Fruit fly (Drosophila melanogaster): ENCODE measurements around the gene CrebA.

DNA sequence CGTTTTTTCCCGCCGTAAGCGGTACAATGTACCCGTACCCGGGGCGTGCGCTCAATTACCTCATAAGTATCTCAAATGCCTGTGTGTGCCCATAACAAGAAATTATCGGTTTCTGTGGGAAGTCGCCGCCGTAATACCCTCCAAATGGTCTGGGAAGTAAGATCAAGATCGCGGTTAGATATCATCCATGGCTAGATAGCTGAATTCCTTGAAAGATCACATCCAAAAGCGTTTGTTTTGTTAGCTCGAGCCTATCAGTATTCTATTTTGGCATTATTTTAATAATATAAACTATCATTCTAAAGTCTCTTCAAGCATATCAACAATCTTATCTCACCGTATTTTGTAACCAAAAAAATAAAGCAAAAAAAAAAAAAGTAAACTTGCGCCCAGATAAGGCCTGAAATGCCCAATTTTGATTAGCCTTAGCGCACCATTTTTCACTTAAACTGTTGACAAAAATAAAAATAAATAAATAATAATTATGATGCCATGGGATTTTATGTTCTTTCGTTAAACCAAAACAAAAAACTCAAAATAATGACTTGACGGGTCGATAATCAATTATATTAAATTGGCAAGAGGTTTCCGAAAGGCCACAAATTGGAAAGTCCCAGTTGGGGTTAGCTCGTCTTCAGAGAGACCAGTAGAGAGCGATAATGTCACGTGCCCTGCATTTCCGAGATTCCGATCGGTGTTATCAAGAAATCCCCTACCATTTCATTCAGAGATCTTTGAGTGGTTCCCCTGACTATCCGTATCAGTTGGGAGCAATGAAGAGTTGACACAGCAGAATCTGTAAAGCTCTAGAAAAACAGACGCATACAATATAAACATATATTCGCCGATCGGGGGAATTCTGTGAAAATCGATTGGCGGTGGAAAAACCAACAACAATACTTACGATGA is 3.6 kb downstream of the CrebA start:
- TF ChIP-seq tj (GFP tag; optimal IDR thresholded peaks at IDR 0.05) (no peak), CG33017 (tag; optimal IDR thresholded peaks at IDR 0.05) (no peak), CG12768 (GFP tag; optimal IDR thresholded peaks at IDR 0.05) (no peak), kay (GFP tag; ENCODE audit: borderline replicate concordance) (peak; percentile 60), Crg-1 (GFP tag; optimal IDR thresholded peaks at IDR 0.05) (no peak), cic (GFP tag; optimal IDR thresholded peaks at IDR 0.05) (peak; percentile 63), bab1 (GFP tag; optimal IDR thresholded peaks at IDR 0.05) (no peak), CG1620 (GFP tag; optimal IDR thresholded peaks at IDR 0.05) (no peak), cnc (optimal IDR thresholded peaks at IDR 0.05) (no peak), pad (GFP tag; optimal IDR thresholded peaks at IDR 0.05) (no peak), Mnt (GFP tag; optimal IDR thresholded peaks at IDR 0.05) (no peak), CG7045 (GFP tag; optimal IDR thresholded peaks at IDR 0.05) (no peak), CG11617 (GFP tag; optimal IDR thresholded peaks at IDR 0.05) (no peak)
